Worm (Caenorhabditis elegans) whole organism, L1 larva: ENCODE measurements around the gene srz-6.

Source experiments
- C34B4.2 ChIP-seq: sonication (generic microtip); optimal IDR thresholded peaks from 2 replicates; lab custom pipeline; 2017; ENCODE audit warnings: mild to moderate bottlenecking, missing genetic modification characterization, missing compliant biosample characterization
- F16B12.6 ChIP-seq: fragments of 150-350 bp; optimal IDR thresholded peaks from 2 replicates; lab custom pipeline; 2014; ENCODE audit warnings: missing biosample characterization, missing genetic modification characterization
- ama-1 ChIP-seq: fragments of 150-350 bp; optimal IDR thresholded peaks from 2 replicates; lab custom pipeline; 2014
- ceh-63 ChIP-seq: fragments of 200-800 bp; sonication (Bioruptor generic); optimal IDR thresholded peaks from 2 replicates; lab custom pipeline; 2018; ENCODE audit warnings: mild to moderate bottlenecking, missing genetic modification characterization, missing compliant biosample characterization
- ceh-8 ChIP-seq: fragments of 200-800 bp; sonication (Bioruptor generic); optimal IDR thresholded peaks from 2 replicates; lab custom pipeline; 2018; ENCODE audit warnings: mild to moderate bottlenecking, missing genetic modification characterization, moderate library complexity, missing compliant biosample characterization
- ceh-88 ChIP-seq: fragments of 200-800 bp; sonication (Bioruptor generic); IDR thresholded peaks from 2 replicates; pipeline ENCODE4 v1.3.6; 2022; ENCODE audit warnings: missing genetic modification characterization, missing compliant biosample characterization
- ceh-90 ChIP-seq: sonication (generic microtip); optimal IDR thresholded peaks from 2 replicates; lab custom pipeline; 2016; ENCODE audit warnings: missing genetic modification characterization, missing compliant biosample characterization
- ces-1 ChIP-seq: fragments of 150-350 bp; optimal IDR thresholded peaks from 2 replicates; lab custom pipeline; 2014; ENCODE audit warnings: missing biosample characterization, missing genetic modification reagents, missing genetic modification characterization
- dpl-1 ChIP-seq, 3 experiments: fragments of 150-350 bp in 2 of 3; sonication (generic microtip) in 1 of 3; optimal IDR thresholded peaks; 2 replicates each; lab custom pipeline; 2014 to 2017; ENCODE audit warnings: missing biosample characterization in 3 of 3, missing genetic modification characterization in 3 of 3, missing genetic modification reagents in 3 of 3
- efl-1 ChIP-seq, 4 experiments: fragments of 150-350 bp; optimal IDR thresholded peaks in 3 of 4; peaks in 1 of 4; 1 replicate in 1 of 4; 2 replicates in 3 of 4; lab custom pipeline; 2014; ENCODE audit warnings: missing biosample characterization in 2 of 4, missing genetic modification characterization in 2 of 4, missing genetic modification reagents in 2 of 4
- elt-2 ChIP-seq: sonication (generic microtip); optimal IDR thresholded peaks from 2 replicates; lab custom pipeline; 2016; ENCODE audit warnings: missing genetic modification characterization, mild to moderate bottlenecking, inconsistent platforms, missing compliant biosample characterization, missing genetic modification reagents
- ets-5 ChIP-seq: fragments of 200-800 bp; sonication (Bioruptor generic); IDR thresholded peaks from 2 replicates; pipeline ENCODE4 v1.3.6; 2022; ENCODE audit warnings: missing genetic modification characterization, missing compliant biosample characterization
- fos-1 ChIP-seq: fragments of 150-350 bp; optimal IDR thresholded peaks from 2 replicates; lab custom pipeline; 2014; ENCODE audit warnings: missing biosample characterization, missing genetic modification characterization
- hlh-17 ChIP-seq: fragments of 200-800 bp; sonication (Bioruptor generic); optimal IDR thresholded peaks from 2 replicates; lab custom pipeline; 2018; ENCODE audit warnings: missing genetic modification characterization, mild to moderate bottlenecking, missing compliant biosample characterization, moderate library complexity, borderline replicate concordance
- irx-1 ChIP-seq: sonication (generic microtip); optimal IDR thresholded peaks from 2 replicates; lab custom pipeline; 2016; ENCODE audit warnings: missing genetic modification characterization, missing compliant biosample characterization
- lin-13 ChIP-seq: fragments of 150-350 bp; optimal IDR thresholded peaks from 2 replicates; lab custom pipeline; 2014; ENCODE audit warnings: missing biosample characterization, missing genetic modification reagents, missing genetic modification characterization
- lin-15B ChIP-seq: fragments of 150-350 bp; sonication (generic microtip); optimal IDR thresholded peaks from 3 replicates; lab custom pipeline; 2014; ENCODE audit warnings: missing biosample characterization, missing genetic modification characterization
- lin-35 ChIP-seq, 2 experiments: fragments of 150-350 bp; optimal IDR thresholded peaks; 2 replicates each; lab custom pipeline; 2014; ENCODE audit warnings: missing biosample characterization in 2 of 2, missing genetic modification characterization in 2 of 2, missing genetic modification reagents in 2 of 2
- lsy-2 ChIP-seq, 2 experiments: fragments of 150-350 bp; optimal IDR thresholded peaks; 2 replicates each; lab custom pipeline; 2014; ENCODE audit warnings: missing biosample characterization in 2 of 2, missing genetic modification characterization in 2 of 2
- mab-9 ChIP-seq: fragments of 200-800 bp; sonication (Bioruptor generic); IDR thresholded peaks from 2 replicates; pipeline ENCODE4 v1.3.6; 2022; ENCODE audit warnings: missing genetic modification reagents, missing genetic modification characterization, missing compliant biosample characterization
- mef-2 ChIP-seq: fragments of 150-350 bp; optimal IDR thresholded peaks from 2 replicates; lab custom pipeline; 2014; ENCODE audit warnings: missing biosample characterization, missing genetic modification characterization
- nhr-11 ChIP-seq: fragments of 150-350 bp; optimal IDR thresholded peaks from 2 replicates; lab custom pipeline; 2014; ENCODE audit warnings: missing biosample characterization, missing genetic modification characterization
- nhr-20 ChIP-seq: sonication (generic microtip); optimal IDR thresholded peaks from 2 replicates; lab custom pipeline; 2016; ENCODE audit warnings: mild to moderate bottlenecking, missing genetic modification characterization, missing compliant biosample characterization
- nhr-71 ChIP-seq: sonication (generic microtip); optimal IDR thresholded peaks from 2 replicates; lab custom pipeline; 2016; ENCODE audit warnings: mild to moderate bottlenecking, missing genetic modification characterization, moderate library complexity, missing compliant biosample characterization
- nhr-84 ChIP-seq: sonication (generic microtip); optimal IDR thresholded peaks from 2 replicates; lab custom pipeline; 2017; ENCODE audit warnings: missing biosample characterization, missing genetic modification characterization
- nhr-85 ChIP-seq: sonication (generic microtip); peaks from one replicate; lab custom pipeline; 2016; ENCODE audit warnings: missing genetic modification characterization, inconsistent platforms, missing compliant biosample characterization
- nhr-90 ChIP-seq: sonication (generic microtip); optimal IDR thresholded peaks from 2 replicates; lab custom pipeline; 2016; ENCODE audit warnings: mild to moderate bottlenecking, missing genetic modification characterization, missing compliant biosample characterization; ENCODE audit not compliant: poor library complexity
- skn-1 ChIP-seq: fragments of 150-350 bp; optimal IDR thresholded peaks from 2 replicates; lab custom pipeline; 2014; ENCODE audit warnings: missing biosample characterization, missing genetic modification characterization
- snu-23 ChIP-seq: sonication (generic microtip); optimal IDR thresholded peaks from 2 replicates; lab custom pipeline; 2016; ENCODE audit warnings: missing genetic modification characterization, missing compliant biosample characterization
- sox-4 ChIP-seq: sonication (generic microtip); optimal IDR thresholded peaks from 2 replicates; lab custom pipeline; 2016; ENCODE audit warnings: missing genetic modification characterization, missing compliant biosample characterization
- sup-37 ChIP-seq: fragments of 200-800 bp; sonication (Bioruptor generic); optimal IDR thresholded peaks from 2 replicates; lab custom pipeline; 2018; ENCODE audit warnings: mild to moderate bottlenecking, missing genetic modification characterization, missing compliant biosample characterization
- unc-130 ChIP-seq: fragments of 150-350 bp; optimal IDR thresholded peaks from 2 replicates; lab custom pipeline; 2017; ENCODE audit warnings: missing biosample characterization, missing genetic modification characterization, inconsistent platforms
- unc-98 ChIP-seq: fragments of 200-800 bp; sonication (Bioruptor generic); IDR thresholded peaks from 2 replicates; pipeline ENCODE4 v1.3.6; 2022; ENCODE audit warnings: missing genetic modification characterization, missing compliant biosample characterization
- vab-15 ChIP-seq: sonication (generic microtip); optimal IDR thresholded peaks from 2 replicates; lab custom pipeline; 2017; ENCODE audit warnings: missing genotype, mild to moderate bottlenecking, missing genetic modification characterization, missing compliant biosample characterization
- ztf-4 ChIP-seq: fragments of 150-350 bp; optimal IDR thresholded peaks from 2 replicates; lab custom pipeline; 2014; ENCODE audit warnings: missing biosample characterization, missing genetic modification characterization

The srz-6 gene

ce11 chrII:12491936-12492335, at the start of gene srz-6:
srz-6 (plus strand) TSS chrII:12492236.
- TF ChIP-seq vab-15 (tag; lab: Kevin White, UChicago) (no peak), skn-1 (no peak), sup-37 (GFP tag; lab: Kevin White, UChicago) (no peak), F16B12.6 (tag; lab: Kevin White, UChicago) (no peak), unc-130 (tag; lab: Kevin White, UChicago) (no peak), ets-5 (GFP tag; lab: Robert Waterston, UW) (no peak), ceh-8 (no peak), irx-1 (no peak), C34B4.2 (tag; lab: Kevin White, UChicago) (no peak), sox-4 (tag; lab: Kevin White, UChicago) (no peak), lin-15B (tag; lab: Kevin White, UChicago) (no peak), lin-13 (GFP tag; lab: Kevin White, UChicago) (no peak), dpl-1 (GFP tag; optimal IDR thresholded peaks at IDR 0.05; lab: Kevin White, UChicago) (no peak), fos-1 (tag; lab: Kevin White, UChicago) (no peak), efl-1 (optimal IDR thresholded peaks at IDR 0.05; lab: Kevin White, UChicago) (no peak), efl-1 (GFP tag; optimal IDR thresholded peaks at IDR 0.05 in 1 of 2; lab: Kevin White, UChicago) (no peak), elt-2 (tag; lab: Kevin White, UChicago) (no peak), nhr-11 (tag; lab: Kevin White, UChicago) (no peak)

ce11 chrII:12444679-12445376, 47.2 kb upstream of the srz-6 start, which contains the start of the genes W05H5.1 and pitr-6:
W05H5.1 (minus strand) TSS chrII:12444779.
pitr-6 (plus strand) TSS chrII:12445326.
- TF ChIP-seq ztf-4 (no peak), unc-98 (GFP tag; lab: Robert Waterston, UW) (no peak), snu-23 (GFP tag; lab: Kevin White, UChicago) (no peak), hlh-17 (GFP tag; lab: Kevin White, UChicago) (no peak), ceh-90 (no peak), skn-1 (no peak), dpl-1 (GFP tag; optimal IDR thresholded peaks at IDR 0.05; lab: Kevin White, UChicago) (no peak), lin-35 (GFP tag; optimal IDR thresholded peaks at IDR 0.05; lab: Kevin White, UChicago) (no peak), ceh-63 (no peak), nhr-85 (tag; lab: Kevin White, UChicago) (no peak), lsy-2 (tag; optimal IDR thresholded peaks at IDR 0.05; lab: Kevin White, UChicago) (no peak), unc-130 (tag; lab: Kevin White, UChicago) (no peak), elt-2 (tag; lab: Kevin White, UChicago) (no peak), ama-1 (lab: Kevin White, UChicago) (no peak), nhr-20 (tag; lab: Kevin White, UChicago) (no peak), nhr-71 (tag; lab: Kevin White, UChicago) (no peak), mef-2 (tag; lab: Kevin White, UChicago) (no peak), mab-9 (GFP tag; lab: Robert Waterston, UW) (no peak)

- no peak for TF ChIP-seq nhr-84 (tag; lab: Kevin White, UChicago)
These were observed 43.8 kb upstream of the srz-6 start, which contains the start of gene srh-27 for ce11 chrII:12448241-12448640. srh-27 (plus strand) TSS chrII:12448541.

ce11 chrII:12449849-12450248, 42.2 kb upstream of the srz-6 start, which contains the start of gene sre-34:
sre-34 (plus strand) TSS chrII:12450149.
- TF ChIP-seq nhr-90 (tag; lab: Kevin White, UChicago) (no peak), ces-1 (GFP tag; lab: Kevin White, UChicago) (no peak), ceh-88 (GFP tag; lab: Robert Waterston, UW) (no peak)
- TF ChIP-seq, all 84 proteins: peak for 0
